Worm (Caenorhabditis elegans): ENCODE data around the gene memo-1.

memo-1 gene

ce11 chrV:7891230-7891629 lies 44.3 kb upstream of the memo-1 start, which contains the start of gene F40A3.1:
Gene F40A3.1, plus strand, starts transcription at chrV:7891530.
- TF ChIP-seq crh-2 (tag; optimal IDR thresholded peaks at IDR 0.05) (no peak), ama-1 (optimal IDR thresholded peaks at IDR 0.05) (no peak), R02D3.7 (tag; optimal IDR thresholded peaks at IDR 0.05) (no peak), ztf-4 (tag; optimal IDR thresholded peaks at IDR 0.05) (no peak), nhr-129 (tag; optimal IDR thresholded peaks at IDR 0.05) (no peak)

- TF ChIP-seq fos-1 (tag; optimal IDR thresholded peaks at IDR 0.05) (peak; percentile 50), F13H6.1 (tag; optimal IDR thresholded peaks at IDR 0.05) (no peak)
Observed at ce11 chrV:7888036-7888435, 41.1 kb upstream of the memo-1 start.

ce11 chrV:7884441-7884840 lies 37.5 kb upstream of the memo-1 start:
- TF ChIP-seq unc-62 (GFP tag; optimal IDR thresholded peaks at IDR 0.05) (no peak), crh-2 (tag; optimal IDR thresholded peaks at IDR 0.05) (no peak), aly-2 (tag; optimal IDR thresholded peaks at IDR 0.05) (no peak), nhr-23 (tag; optimal IDR thresholded peaks at IDR 0.05) (no peak), dmd-4 (tag; optimal IDR thresholded peaks at IDR 0.05) (no peak), ztf-11 (tag; optimal IDR thresholded peaks at IDR 0.05) (no peak), C34F6.9 (tag; optimal IDR thresholded peaks at IDR 0.05) (peak; percentile 21), unc-55 (GFP tag; optimal IDR thresholded peaks at IDR 0.05) (no peak), ama-1 (optimal IDR thresholded peaks at IDR 0.05) (no peak), sem-4 (tag; optimal IDR thresholded peaks at IDR 0.05) (peak; percentile 3), nhr-129 (tag; optimal IDR thresholded peaks at IDR 0.05) (peak; percentile 19)

- TF ChIP-seq unc-39 (tag; optimal IDR thresholded peaks at IDR 0.05) (no peak), gmeb-1 (tag; optimal IDR thresholded peaks at IDR 0.05) (peak; percentile 16), ztf-1 (GFP tag; conservative IDR thresholded peaks at IDR 0.05) (no peak), nhr-25 (tag; optimal IDR thresholded peaks at IDR 0.05) (no peak), sem-4 (tag; optimal IDR thresholded peaks at IDR 0.05) (no peak), nhr-129 (tag; optimal IDR thresholded peaks at IDR 0.05) (peak; percentile 3), nhr-21 (tag; optimal IDR thresholded peaks at IDR 0.05) (no peak)
Observed at ce11 chrV:7878411-7878964, 31.5 kb upstream of the memo-1 start, which contains the start of gene F40A3.2. Gene F40A3.2, plus strand, starts transcription at chrV:7878914.

- TF ChIP-seq nhr-129 (tag; optimal IDR thresholded peaks at IDR 0.05), result peak; percentile 1
- no peak for TF ChIP-seq elt-1 (tag; optimal IDR thresholded peaks at IDR 0.05)
- TF ChIP-seq lin-11 (tag; optimal IDR thresholded peaks at IDR 0.05), result no peak
- peak; percentile 2 for TF ChIP-seq unc-55 (GFP tag; optimal IDR thresholded peaks at IDR 0.05)
- TF ChIP-seq sma-9 (GFP tag; optimal IDR thresholded peaks at IDR 0.05), result no peak
- TF ChIP-seq sma-9 (tag; optimal IDR thresholded peaks at IDR 0.05), result no peak
- TF ChIP-seq lsy-2 (tag; optimal IDR thresholded peaks at IDR 0.05), result peak in 1 of 2 experiments; percentile 12
Observed at ce11 chrV:7876881-7877475, 30.0 kb upstream of the memo-1 start, which contains the start of gene F40A3.3. Gene F40A3.3, plus strand, starts transcription at chrV:7877444.

ce11 chrV:7875456-7875855 lies 28.5 kb upstream of the memo-1 start, which contains the start of gene F40A3.4:
Gene F40A3.4, plus strand, starts transcription at chrV:7875756.
- TF ChIP-seq aly-2 (tag; optimal IDR thresholded peaks at IDR 0.05), result no peak
- TF ChIP-seq nhr-237 (tag; optimal IDR thresholded peaks at IDR 0.05), result no peak
- TF ChIP-seq mab-5 (tag; optimal IDR thresholded peaks at IDR 0.05), result no peak

ce11 chrV:7872945-7873344 lies 26.0 kb upstream of the memo-1 start:
- no peak for TF ChIP-seq nhr-23 (tag; optimal IDR thresholded peaks at IDR 0.05)
- no peak for TF ChIP-seq mab-5 (tag; optimal IDR thresholded peaks at IDR 0.05)
- TF ChIP-seq lin-13 (GFP tag; optimal IDR thresholded peaks at IDR 0.05), result no peak
- no peak for TF ChIP-seq ama-1 (optimal IDR thresholded peaks at IDR 0.05)
- TF ChIP-seq nhr-129 (tag; optimal IDR thresholded peaks at IDR 0.05), result no peak
- no peak for TF ChIP-seq crh-2 (tag; optimal IDR thresholded peaks at IDR 0.05)
- no peak for TF ChIP-seq nhr-25 (tag; optimal IDR thresholded peaks at IDR 0.05)
- no peak for TF ChIP-seq skn-1 (tag; optimal IDR thresholded peaks at IDR 0.05)
- no peak for TF ChIP-seq aly-2 (tag; optimal IDR thresholded peaks at IDR 0.05)

Measured in whole organism, L2 larva.